Worm (Caenorhabditis elegans) whole organism, L4/young adult: ENCODE measurements around the gene vhp-1.

Experiments
- W03F9.2 ChIP-seq: fragments of 150-350 bp; optimal IDR thresholded peaks from 2 replicates; lab custom pipeline; 2014; ENCODE audit warnings: missing biosample characterization, missing genetic modification characterization
- dao-5 ChIP-seq: sonication (generic microtip); optimal IDR thresholded peaks from 2 replicates; lab custom pipeline; 2016; ENCODE audit warnings: missing genotype, missing genetic modification characterization, moderate library complexity, missing compliant biosample characterization
- him-1 ChIP-seq: sonication (generic microtip); optimal IDR thresholded peaks from 2 replicates; lab custom pipeline; 2016; ENCODE audit warnings: missing genotype, missing genetic modification reagents, missing genetic modification characterization, missing compliant biosample characterization

ce11 chrII:5342412-5342811 is 19.3 kb downstream of the vhp-1 start:
- TF ChIP-seq dao-5 (tag; lab: Kevin White, UChicago) (no peak), him-1 (tag; lab: Kevin White, UChicago) (no peak), W03F9.2 (tag; lab: Kevin White, UChicago) (no peak)
